Worm (Caenorhabditis elegans) whole organism, young adult: ENCODE measurements around the gene dlst-1.

Source experiments
- F10E7.11 ChIP-seq: sonication (generic microtip); optimal IDR thresholded peaks from 2 replicates; lab custom pipeline; 2017; ENCODE audit warnings: mild to moderate bottlenecking, missing genetic modification characterization, moderate library complexity, missing compliant biosample characterization
- F57C9.4 ChIP-seq: sonication (generic microtip); optimal IDR thresholded peaks from 2 replicates; lab custom pipeline; 2017; ENCODE audit warnings: mild to moderate bottlenecking, missing genetic modification characterization, missing compliant biosample characterization
- Y56A3A.18 ChIP-seq: fragments of 200-800 bp; sonication (Bioruptor generic); IDR thresholded peaks from 2 replicates; pipeline ENCODE4 v1.3.6; 2022; ENCODE audit warnings: missing genetic modification reagents, missing genetic modification characterization, missing compliant biosample characterization
- Y67H2A.10 ChIP-seq: fragments of 200-800 bp; sonication (Bioruptor generic); conservative IDR thresholded peaks from 2 replicates; pipeline ENCODE4 v1.3.6; 2022; ENCODE audit warnings: missing genetic modification reagents, missing genetic modification characterization, missing compliant biosample characterization
- ama-1 ChIP-seq, 3 experiments: fragments of 150-350 bp in 1 of 3; sonication (generic microtip) in 2 of 3; optimal IDR thresholded peaks; 2 replicates each; lab custom pipeline; 2014 to 2018; ENCODE audit warnings: missing biosample characterization in 2 of 3, missing genetic modification characterization in 2 of 3, missing genetic modification reagents in 2 of 3
- aptf-3 ChIP-seq: fragments of 200-800 bp; sonication (Bioruptor generic); IDR thresholded peaks from 2 replicates; pipeline ENCODE4 v1.3.6; 2022; ENCODE audit warnings: missing genetic modification characterization, missing compliant biosample characterization
- athp-1 ChIP-seq: sonication (generic microtip); optimal IDR thresholded peaks from 2 replicates; lab custom pipeline; 2017; ENCODE audit warnings: mild to moderate bottlenecking, missing genetic modification characterization, missing compliant biosample characterization
- attf-3 ChIP-seq: fragments of 200-800 bp; sonication (Bioruptor generic); conservative IDR thresholded peaks from 2 replicates; pipeline ENCODE4 v1.3.6; 2022; ENCODE audit warnings: missing genetic modification reagents, missing genetic modification characterization, missing compliant biosample characterization
- attf-5 ChIP-seq: fragments of 200-800 bp; sonication (Bioruptor generic); optimal IDR thresholded peaks from 2 replicates; lab custom pipeline; 2018; ENCODE audit warnings: mild to moderate bottlenecking, missing genetic modification characterization, missing compliant biosample characterization
- ceh-79 ChIP-seq: sonication (generic microtip); optimal IDR thresholded peaks from 2 replicates; lab custom pipeline; 2017; ENCODE audit warnings: mild to moderate bottlenecking, missing genetic modification characterization, missing compliant biosample characterization
- dox-1 ChIP-seq: fragments of 200-800 bp; sonication (Bioruptor generic); IDR thresholded peaks from 2 replicates; pipeline ENCODE4 v1.3.6; 2022; ENCODE audit warnings: missing genetic modification reagents, missing genetic modification characterization, missing compliant biosample characterization
- gei-17 ChIP-seq: fragments of 200-800 bp; sonication (Bioruptor generic); optimal IDR thresholded peaks from 2 replicates; lab custom pipeline; 2018; ENCODE audit warnings: mild to moderate bottlenecking, missing genetic modification characterization, missing compliant biosample characterization
- him-1 ChIP-seq: sonication (generic microtip); optimal IDR thresholded peaks from 2 replicates; lab custom pipeline; 2016; ENCODE audit warnings: missing genotype, missing genetic modification reagents, missing genetic modification characterization, missing compliant biosample characterization
- hmg-1.2 ChIP-seq: fragments of 200-800 bp; sonication (Bioruptor generic); IDR thresholded peaks from 2 replicates; pipeline ENCODE4 v1.3.6; 2022; ENCODE audit warnings: missing genetic modification reagents, missing genetic modification characterization, missing compliant biosample characterization
- hrde-1 ChIP-seq: sonication (generic microtip); optimal IDR thresholded peaks from 2 replicates; lab custom pipeline; 2016; ENCODE audit warnings: missing genetic modification characterization, mild to moderate bottlenecking, missing compliant biosample characterization, moderate library complexity, missing genotype, missing genetic modification reagents, borderline replicate concordance
- hsf-1 ChIP-seq: fragments of 200-800 bp; sonication (Bioruptor generic); IDR thresholded peaks from 2 replicates; pipeline ENCODE4 v1.3.6; 2022; ENCODE audit warnings: missing genetic modification reagents, missing genetic modification characterization, missing compliant biosample characterization
- madf-8 ChIP-seq: fragments of 200-800 bp; sonication (Bioruptor generic); conservative IDR thresholded peaks from 2 replicates; pipeline ENCODE4 v1.3.6; 2022; ENCODE audit warnings: missing genetic modification reagents, missing genetic modification characterization, missing compliant biosample characterization
- nhr-80 ChIP-seq: sonication (generic microtip); optimal IDR thresholded peaks from 2 replicates; lab custom pipeline; 2016; ENCODE audit warnings: missing genetic modification characterization, missing compliant biosample characterization
- nhr-90 ChIP-seq: sonication (generic microtip); optimal IDR thresholded peaks from 2 replicates; lab custom pipeline; 2016; ENCODE audit warnings: missing genotype, mild to moderate bottlenecking, missing genetic modification characterization, missing compliant biosample characterization
- pha-4 ChIP-seq: fragments of 150-350 bp; sonication (generic microtip); optimal IDR thresholded peaks from 2 replicates; lab custom pipeline; 2014; ENCODE audit warnings: missing biosample characterization, missing genetic modification reagents, missing genetic modification characterization
- repo-1 ChIP-seq: sonication (generic microtip); optimal IDR thresholded peaks from 2 replicates; lab custom pipeline; 2017; ENCODE audit warnings: mild to moderate bottlenecking, missing genetic modification characterization, missing compliant biosample characterization
- snpc-3.4 ChIP-seq: sonication (generic microtip); optimal IDR thresholded peaks from 2 replicates; lab custom pipeline; 2017; ENCODE audit warnings: missing genetic modification characterization, mild to moderate bottlenecking, missing compliant biosample characterization, antibody characterized with exemption, moderate library complexity, missing genotype, missing genetic modification reagents
- snpc-4 ChIP-seq, 5 experiments: fragments of 150-350 bp in 1 of 5; sonication (generic microtip) in 4 of 5; optimal IDR thresholded peaks; 2 replicates each; lab custom pipeline; 2014 to 2018; ENCODE audit warnings: missing genetic modification characterization in 5 of 5, missing biosample characterization in 3 of 5, antibody characterized with exemption in 2 of 5, mild to moderate bottlenecking in 2 of 5, missing compliant biosample characterization in 2 of 5, missing genotype in 2 of 5, moderate library complexity in 2 of 5, missing genetic modification reagents in 1 of 5
- zim-3 ChIP-seq: sonication (generic microtip); optimal IDR thresholded peaks from 2 replicates; lab custom pipeline; 2017; ENCODE audit warnings: mild to moderate bottlenecking, missing genetic modification characterization, moderate library complexity, missing compliant biosample characterization
- ztf-22 ChIP-seq: fragments of 200-800 bp; sonication (Bioruptor generic); optimal IDR thresholded peaks from 2 replicates; lab custom pipeline; 2018; ENCODE audit warnings: mild to moderate bottlenecking, missing genetic modification characterization, moderate library complexity, missing compliant biosample characterization
- ztf-3 ChIP-seq: fragments of 200-800 bp; sonication (Bioruptor generic); optimal IDR thresholded peaks from 2 replicates; lab custom pipeline; 2018; ENCODE audit warnings: mild to moderate bottlenecking, missing genetic modification characterization, missing compliant biosample characterization

Gene dlst-1

DNA sequence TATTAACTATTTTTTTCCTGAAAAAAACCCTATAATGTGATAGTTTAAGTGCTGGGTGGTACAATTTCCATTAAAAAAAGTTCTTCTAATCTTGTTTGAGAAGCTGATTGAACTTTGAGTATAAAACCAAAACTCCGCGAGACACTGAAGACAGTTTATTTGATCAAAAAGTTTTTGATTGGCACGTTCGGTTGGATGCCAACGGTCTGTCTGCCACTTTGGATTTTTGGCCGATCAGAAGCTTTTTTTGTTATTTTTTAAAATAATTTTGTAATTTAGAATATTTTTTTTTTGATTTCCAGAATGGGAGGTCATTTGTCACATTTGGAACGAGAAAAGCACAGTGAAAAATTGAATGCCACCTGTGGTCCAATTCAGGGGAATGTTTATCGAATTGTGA lies 39.4 kb downstream of the dlst-1 start, which contains the start of gene cest-28:
cest-28 (plus strand) TSS at position 301 of the 400 bp plus-strand sequence.
- TF ChIP-seq nhr-80 (tag; lab: Kevin White, UChicago) (peak; percentile 32), pha-4 (no peak)

- TF ChIP-seq ztf-3 (GFP tag; lab: Kevin White, UChicago) (no peak), attf-3 (GFP tag; lab: Robert Waterston, UW) (no peak)
These were observed 40.2 kb downstream of the dlst-1 start, which contains the start of gene str-180 for ce11 chrV:6668741-6669140. TSS of gene str-180 (minus strand) at chrV:6668841.

DNA sequence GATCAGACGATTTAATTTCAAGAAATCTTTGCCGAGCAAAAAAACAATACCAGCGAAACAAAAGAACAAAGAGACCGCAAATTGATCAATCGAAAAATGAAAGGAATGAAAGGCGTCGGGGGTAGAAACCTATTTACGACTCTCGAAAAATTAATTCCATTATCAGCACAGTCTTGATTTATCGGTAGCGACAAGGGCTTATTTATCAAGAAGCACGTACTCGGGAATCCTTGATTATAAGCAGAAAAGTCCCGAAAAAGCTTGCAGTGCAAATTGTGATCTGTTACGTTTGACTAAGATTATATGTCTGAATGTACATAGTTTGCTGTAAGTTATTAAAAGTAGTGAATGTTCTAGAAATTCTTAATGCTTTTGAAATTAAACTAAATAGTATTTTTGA lies 42.3 kb downstream of the dlst-1 start:
- TF ChIP-seq snpc-3.4 (tag; lab: Kevin White, UChicago) (no peak), nhr-80 (tag; lab: Kevin White, UChicago) (peak; percentile 33)
- TF ChIP-seq, all 124 proteins: peak for 1

- TF ChIP-seq dox-1 (GFP tag; lab: Robert Waterston, UW) (peak; percentile 19; the same call in 1 of the 2 replicates), nhr-80 (tag; lab: Kevin White, UChicago) (peak; percentile 82), ztf-22 (GFP tag; lab: Kevin White, UChicago) (peak; percentile 38), him-1 (no peak)
These were observed 43.1 kb downstream of the dlst-1 start, which contains the start of gene pmp-5 for ce11 chrV:6665751-6666150. TSS of gene pmp-5 (minus strand) at chrV:6665813.

DNA sequence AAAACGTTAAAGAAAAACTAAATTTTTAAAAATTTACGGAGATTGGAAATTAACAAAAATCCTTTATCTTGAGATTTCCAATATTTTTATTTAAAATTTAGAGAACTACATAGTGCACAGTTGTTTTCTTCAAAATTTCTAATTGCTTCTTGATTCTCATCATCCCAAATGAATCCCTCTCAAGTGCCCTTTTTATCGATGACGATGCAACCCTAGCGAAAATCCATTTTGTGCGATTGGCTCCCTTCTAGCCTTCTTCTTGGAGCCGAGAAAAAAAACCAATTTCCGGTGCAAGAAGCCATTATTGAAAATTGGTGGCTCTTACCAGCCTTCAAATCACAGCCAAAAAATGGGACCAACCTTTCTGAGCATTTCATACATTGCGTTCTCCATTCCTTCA lies 46.4 kb downstream of the dlst-1 start:
- TF ChIP-seq madf-8 (GFP tag; lab: Robert Waterston, UW) (no peak), hmg-1.2 (GFP tag; lab: Robert Waterston, UW) (0 out of 2 replicates have a peak, but pooled peaks have one; percentile 16)

DNA sequence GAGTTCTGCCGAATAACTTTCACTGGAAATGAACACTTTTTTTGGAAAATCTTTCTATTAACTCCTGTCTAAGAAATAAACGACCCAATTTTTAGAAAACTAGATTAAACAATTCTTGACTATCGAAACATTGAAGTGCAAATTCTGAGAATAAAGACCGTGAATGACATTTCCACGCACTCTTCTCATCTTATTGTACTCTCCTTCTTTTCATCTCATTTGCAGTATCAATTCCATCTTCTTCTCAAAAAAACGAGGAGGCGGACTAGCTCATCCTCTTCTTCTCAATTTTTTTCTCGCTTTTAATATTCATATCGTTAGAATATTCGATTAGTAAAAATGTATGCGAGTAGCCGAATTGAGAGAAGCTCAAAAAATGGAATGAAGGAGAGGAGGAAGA lies 47.2 kb downstream of the dlst-1 start:
- TF ChIP-seq hsf-1 (GFP tag; lab: Robert Waterston, UW) (0 out of 2 replicates have a peak, but pooled peaks have one; percentile 25), repo-1 (tag; lab: Kevin White, UChicago) (peak; percentile 23), nhr-90 (tag; lab: Kevin White, UChicago) (no peak)

ce11 chrV:6659533-6659932 lies 49.4 kb downstream of the dlst-1 start:
- TF ChIP-seq athp-1 (tag; lab: Kevin White, UChicago) (no peak), snpc-4 (GFP tag; optimal IDR thresholded peaks at IDR 0.05; lab: Kevin White, UChicago) (no peak), snpc-4 (tag; optimal IDR thresholded peaks at IDR 0.05; lab: Kevin White, UChicago) (no peak), aptf-3 (GFP tag; lab: Robert Waterston, UW) (no peak), hrde-1 (tag; lab: Kevin White, UChicago) (no peak), ama-1 (optimal IDR thresholded peaks at IDR 0.05; lab: Kevin White, UChicago) (no peak), ama-1 (GFP tag; optimal IDR thresholded peaks at IDR 0.05; lab: Kevin White, UChicago) (no peak), ceh-79 (tag; lab: Kevin White, UChicago) (no peak), attf-3 (GFP tag; lab: Robert Waterston, UW) (no peak), zim-3 (tag; lab: Kevin White, UChicago) (no peak), Y67H2A.10 (GFP tag; lab: Robert Waterston, UW) (no peak), ztf-3 (GFP tag; lab: Kevin White, UChicago) (no peak), Y56A3A.18 (GFP tag; lab: Robert Waterston, UW) (no peak), gei-17 (no peak), F57C9.4 (tag; lab: Kevin White, UChicago) (no peak), attf-5 (no peak), F10E7.11 (tag; lab: Kevin White, UChicago) (no peak)
- TF ChIP-seq, all 124 proteins: peak for 0
